Worm (Caenorhabditis elegans) whole organism, late embryonic: ENCODE data around the gene Y11D7A.7.

ENCODE experiments used
- ama-1 ChIP-seq: fragments of 150-350 bp; optimal IDR thresholded peaks from 2 replicates; lab custom pipeline; 2014
- ceh-48 ChIP-seq: sonication (generic microtip); optimal IDR thresholded peaks from 2 replicates; lab custom pipeline; 2016; ENCODE audit warnings: missing genetic modification characterization, inconsistent platforms, missing compliant biosample characterization
- dve-1 ChIP-seq: sonication (generic microtip); optimal IDR thresholded peaks from 2 replicates; lab custom pipeline; 2017; ENCODE audit warnings: antibody characterized with exemption, mild to moderate bottlenecking, missing genetic modification characterization, missing compliant biosample characterization
- elt-2 ChIP-seq: sonication (generic microtip); optimal IDR thresholded peaks from 2 replicates; lab custom pipeline; 2016; ENCODE audit warnings: missing genetic modification reagents, missing genetic modification characterization, missing compliant biosample characterization
- fkh-10 ChIP-seq: fragments of 150-350 bp; optimal IDR thresholded peaks from 2 replicates; lab custom pipeline; 2014; ENCODE audit warnings: missing biosample characterization, missing genetic modification reagents, missing genetic modification characterization
- mec-3 ChIP-seq: sonication (generic microtip); optimal IDR thresholded peaks from 2 replicates; lab custom pipeline; 2016; ENCODE audit warnings: borderline replicate concordance, missing genetic modification characterization, missing compliant biosample characterization
- npax-4 ChIP-seq: sonication (generic microtip); optimal IDR thresholded peaks from 2 replicates; lab custom pipeline; 2016; ENCODE audit warnings: missing genetic modification characterization, missing compliant biosample characterization
- pat-9 ChIP-seq: fragments of 200-800 bp; sonication (Bioruptor generic); optimal IDR thresholded peaks from 2 replicates; lab custom pipeline; 2018; ENCODE audit warnings: mild to moderate bottlenecking, missing genetic modification characterization, moderate library complexity, missing compliant biosample characterization
- pha-4 ChIP-seq: fragments of 150-350 bp; optimal IDR thresholded peaks from 2 replicates; lab custom pipeline; 2018; ENCODE audit warnings: missing biosample characterization, missing genetic modification reagents, missing genetic modification characterization
- pros-1 ChIP-seq: fragments of 150-350 bp; optimal IDR thresholded peaks from 2 replicates; lab custom pipeline; 2014; ENCODE audit warnings: missing biosample characterization, missing genetic modification reagents, missing genetic modification characterization
- tbx-2 ChIP-seq: sonication (generic microtip); optimal IDR thresholded peaks from 2 replicates; lab custom pipeline; 2016; ENCODE audit warnings: missing genetic modification characterization, missing compliant biosample characterization

- no peak for TF ChIP-seq pha-4
- TF ChIP-seq fkh-10 (GFP tag; lab: Kevin White, UChicago): no peak
- no peak for TF ChIP-seq mec-3 (tag; lab: Kevin White, UChicago)
- TF ChIP-seq pros-1: no peak
- TF ChIP-seq tbx-2 (tag; lab: Kevin White, UChicago): no peak
- no peak for TF ChIP-seq npax-4
- TF ChIP-seq pat-9: no peak
- no peak for TF ChIP-seq ceh-48 (tag; lab: Kevin White, UChicago)
- TF ChIP-seq ama-1 (lab: Kevin White, UChicago): no peak
- TF ChIP-seq dve-1 (tag; lab: Kevin White, UChicago): no peak
- no peak for TF ChIP-seq elt-2
Measured at ce11 chrIV:9243670-9244069, 5.6 kb upstream of the Y11D7A.7 start, which contains the start of gene rab-28.
